Fruit fly (Drosophila melanogaster) whole organism, wandering third instar larva: Measurements from ENCODE around the gene CG7011.

Source experiments
- Abd-B ChIP-seq: fragments of >200 bp; optimal IDR thresholded peaks from 2 replicates; lab custom pipeline; 2017; ENCODE audit warnings: missing biosample characterization, missing genetic modification characterization
- CG32264 ChIP-seq: fragments of 200-800 bp; sonication (Bioruptor generic); optimal IDR thresholded peaks from 2 replicates; lab custom pipeline; 2016; ENCODE audit warnings: missing biosample characterization, missing genetic modification characterization
- CG9705 ChIP-seq: fragments of 200-800 bp; sonication (Bioruptor generic); optimal IDR thresholded peaks from 2 replicates; lab custom pipeline; 2018; ENCODE audit warnings: missing biosample characterization, mild to moderate bottlenecking, missing genetic modification characterization
- CrebA ChIP-seq: fragments of 200-800 bp; sonication (Bioruptor generic); optimal IDR thresholded peaks from 2 replicates; lab custom pipeline; 2016; ENCODE audit warnings: missing biosample characterization, mild to moderate bottlenecking, missing genetic modification characterization, borderline replicate concordance
- Dfd ChIP-seq: fragments of >200 bp; optimal IDR thresholded peaks from 2 replicates; lab custom pipeline; 2017; ENCODE audit warnings: missing biosample characterization, missing genetic modification characterization
- Dif ChIP-seq: fragments of 200-275, 200-300 bp; sonication (Bioruptor generic); optimal IDR thresholded peaks from 2 replicates; lab custom pipeline; 2018; ENCODE audit warnings: missing biosample characterization, missing genetic modification characterization; ENCODE audit not compliant: partially characterized antibody
- GATAd ChIP-seq: sonication (Bioruptor generic); optimal IDR thresholded peaks from 2 replicates; lab custom pipeline; 2016; ENCODE audit warnings: missing biosample characterization, missing genetic modification characterization
- HLH106 ChIP-seq: fragments of 200-800 bp; optimal IDR thresholded peaks from 3 replicates; lab custom pipeline; 2019; ENCODE audit warnings: missing biosample characterization, mild to moderate bottlenecking, missing genetic modification characterization, moderate library complexity
- Hnf4 ChIP-seq: fragments of 200-800 bp; sonication (Bioruptor generic); optimal IDR thresholded peaks from 2 replicates; lab custom pipeline; 2016; ENCODE audit warnings: missing biosample characterization, mild to moderate bottlenecking, missing genetic modification characterization
- Hr78 ChIP-seq: fragments of >200 bp; optimal IDR thresholded peaks from 2 replicates; lab custom pipeline; 2017; ENCODE audit warnings: missing biosample characterization, missing genetic modification characterization
- Hr83 ChIP-seq: fragments of 200-300 bp; sonication (Bioruptor generic); optimal IDR thresholded peaks from 2 replicates; lab custom pipeline; 2016; ENCODE audit warnings: missing biosample characterization, mild to moderate bottlenecking, missing genetic modification characterization, moderate library complexity; ENCODE audit not compliant: poor library complexity, severe bottlenecking
- Jra ChIP-seq: sonication (Bioruptor generic); optimal IDR thresholded peaks from 2 replicates; lab custom pipeline; 2016; ENCODE audit warnings: missing biosample characterization, missing genetic modification characterization
- Mio ChIP-seq: sonication (Bioruptor generic); optimal IDR thresholded peaks from 2 replicates; lab custom pipeline; 2016; ENCODE audit warnings: missing biosample characterization, missing genetic modification characterization
- Myc ChIP-seq: fragments of >200 bp; optimal IDR thresholded peaks from 2 replicates; lab custom pipeline; 2017
- N ChIP-seq: fragments of >200 bp; optimal IDR thresholded peaks from 2 replicates; lab custom pipeline; 2018; ENCODE audit warnings: missing biosample characterization, missing external identifiers, missing genetic modification characterization
- OdsH ChIP-seq: fragments of 200-800 bp; sonication (Bioruptor generic); optimal IDR thresholded peaks from 2 replicates; lab custom pipeline; 2016; ENCODE audit warnings: missing biosample characterization, mild to moderate bottlenecking, missing genetic modification characterization
- Rel ChIP-seq, 2 experiments: fragments of 200-800 bp; sonication (Bioruptor generic) in 1 of 2; optimal IDR thresholded peaks; 2 replicates in 1 of 2; 3 replicates in 1 of 2; lab custom pipeline; 2016 to 2019; ENCODE audit warnings: mild to moderate bottlenecking in 2 of 2, missing biosample characterization in 2 of 2, missing genetic modification characterization in 2 of 2, moderate library complexity in 1 of 2
- Sp1 ChIP-seq: fragments of 200-800 bp; sonication (Bioruptor generic); optimal IDR thresholded peaks from 3 replicates; lab custom pipeline; 2019; ENCODE audit warnings: missing biosample characterization, mild to moderate bottlenecking, missing genetic modification characterization, moderate library complexity
- Vsx2 ChIP-seq: fragments of 200-300, 225-300 bp; sonication (Bioruptor generic); optimal IDR thresholded peaks from 2 replicates; lab custom pipeline; 2018; ENCODE audit warnings: missing biosample characterization, missing genetic modification characterization; ENCODE audit not compliant: partially characterized antibody
- br ChIP-seq: fragments of 200-800 bp; sonication (Bioruptor generic); optimal IDR thresholded peaks from 2 replicates; lab custom pipeline; 2016; ENCODE audit warnings: missing biosample characterization, missing genetic modification characterization
- brk ChIP-seq: fragments of 200-800 bp; sonication (Bioruptor generic); optimal IDR thresholded peaks from 2 replicates; lab custom pipeline; 2016; ENCODE audit warnings: missing biosample characterization, mild to moderate bottlenecking, missing genetic modification characterization
- dl ChIP-seq, 2 experiments: fragments of 175-275, 200-275 bp in 1 of 2; fragments of 200-275 bp in 1 of 2; sonication (Bioruptor generic); optimal IDR thresholded peaks; lab custom pipeline; 2018; ENCODE audit warnings: mild to moderate bottlenecking in 2 of 2, missing biosample characterization in 2 of 2, missing genetic modification characterization in 2 of 2, moderate library complexity in 2 of 2; ENCODE audit not compliant: partially characterized antibody in 2 of 2, insufficient read depth in 1 of 2
- dmrt93B ChIP-seq: fragments of 200-800 bp; sonication (Bioruptor generic); optimal IDR thresholded peaks from 2 replicates; lab custom pipeline; 2018; ENCODE audit warnings: missing biosample characterization, mild to moderate bottlenecking, missing genetic modification characterization
- dsf ChIP-seq: sonication (Bioruptor generic); optimal IDR thresholded peaks from 2 replicates; lab custom pipeline; 2016; ENCODE audit warnings: missing biosample characterization, missing genetic modification characterization, borderline replicate concordance
- ey ChIP-seq: fragments of 200-800 bp; sonication (Bioruptor generic); optimal IDR thresholded peaks from 2 replicates; lab custom pipeline; 2016; ENCODE audit warnings: missing biosample characterization, missing genetic modification characterization
- foxo ChIP-seq, 2 experiments: fragments of 200-800 bp; sonication (Bioruptor generic); optimal IDR thresholded peaks; 2 replicates in 1 of 2; 3 replicates in 1 of 2; lab custom pipeline; 2016 to 2017; ENCODE audit warnings: missing biosample characterization in 2 of 2, missing genetic modification characterization in 2 of 2
- fru ChIP-seq: fragments of 200-800 bp; sonication (Bioruptor generic); optimal IDR thresholded peaks from 3 replicates; lab custom pipeline; 2016; ENCODE audit warnings: missing biosample characterization, mild to moderate bottlenecking, missing genetic modification characterization
- h ChIP-seq: fragments of 200-800 bp; sonication (Bioruptor generic); optimal IDR thresholded peaks from 3 replicates; lab custom pipeline; 2016; ENCODE audit warnings: missing biosample characterization, mild to moderate bottlenecking, missing genetic modification characterization
- jim ChIP-seq: fragments of 175-275, 200-325 bp; sonication (Bioruptor generic); optimal IDR thresholded peaks from 2 replicates; lab custom pipeline; 2016; ENCODE audit warnings: missing biosample characterization, mild to moderate bottlenecking, missing genetic modification characterization
- lola ChIP-seq: fragments of >200 bp; optimal IDR thresholded peaks from 2 replicates; lab custom pipeline; 2017; ENCODE audit warnings: missing biosample characterization, missing genetic modification characterization
- pan ChIP-seq: fragments of >200 bp; optimal IDR thresholded peaks from 2 replicates; lab custom pipeline; 2017
- psq ChIP-seq: fragments of 200-800 bp; sonication (Bioruptor generic); optimal IDR thresholded peaks from 3 replicates; lab custom pipeline; 2017; ENCODE audit warnings: missing biosample characterization, mild to moderate bottlenecking, missing genetic modification characterization, moderate library complexity
- rgr ChIP-seq: fragments of 200-800 bp; sonication (Bioruptor generic); optimal IDR thresholded peaks from 3 replicates; lab custom pipeline; 2016; ENCODE audit warnings: missing biosample characterization, mild to moderate bottlenecking, missing genetic modification characterization
- sage ChIP-seq: fragments of 200-800 bp; sonication (Bioruptor generic); optimal IDR thresholded peaks from 2 replicates; lab custom pipeline; 2016; ENCODE audit warnings: missing biosample characterization, mild to moderate bottlenecking, missing genetic modification characterization
- sv ChIP-seq: fragments of 200-800 bp; sonication (Bioruptor generic); optimal IDR thresholded peaks from 3 replicates; lab custom pipeline; 2016; ENCODE audit warnings: missing biosample characterization, missing genetic modification characterization
- tai ChIP-seq: sonication (Bioruptor generic); optimal IDR thresholded peaks from 2 replicates; lab custom pipeline; 2016; ENCODE audit warnings: missing biosample characterization, missing genetic modification characterization
- usp ChIP-seq: fragments of >200 bp; optimal IDR thresholded peaks from 2 replicates; lab custom pipeline; 2017; ENCODE audit warnings: missing biosample characterization, missing genetic modification characterization
- woc ChIP-seq: sonication (Bioruptor generic); optimal IDR thresholded peaks from 2 replicates; lab custom pipeline; 2016; ENCODE audit warnings: missing biosample characterization, mild to moderate bottlenecking, missing genetic modification characterization

CG7011 gene

dm6 chr3L:15174823-15175222, 11.4 kb upstream of the CG7011 start:
- TF ChIP-seq Dif = no peak
- TF ChIP-seq N (GFP tag; lab: Kevin White, UChicago) = no peak
- no peak for TF ChIP-seq tai (GFP tag; lab: Kevin White, UChicago)
- TF ChIP-seq dl (GFP tag; optimal IDR thresholded peaks at IDR 0.05; lab: Kevin White, UChicago; ENCODE audit: insufficient read depth in 1 of 2, partially characterized antibody in 2 of 2) = no peak
- TF ChIP-seq Dfd = no peak
- peak; percentile 23 for TF ChIP-seq HLH106 (tag; lab: Kevin White, UChicago)
- TF ChIP-seq Sp1 (GFP tag; lab: Kevin White, UChicago) = peak; percentile 23
- no peak for TF ChIP-seq Mio (GFP tag; lab: Kevin White, UChicago)
- TF ChIP-seq, all 38 proteins: peak for 2

DNA sequence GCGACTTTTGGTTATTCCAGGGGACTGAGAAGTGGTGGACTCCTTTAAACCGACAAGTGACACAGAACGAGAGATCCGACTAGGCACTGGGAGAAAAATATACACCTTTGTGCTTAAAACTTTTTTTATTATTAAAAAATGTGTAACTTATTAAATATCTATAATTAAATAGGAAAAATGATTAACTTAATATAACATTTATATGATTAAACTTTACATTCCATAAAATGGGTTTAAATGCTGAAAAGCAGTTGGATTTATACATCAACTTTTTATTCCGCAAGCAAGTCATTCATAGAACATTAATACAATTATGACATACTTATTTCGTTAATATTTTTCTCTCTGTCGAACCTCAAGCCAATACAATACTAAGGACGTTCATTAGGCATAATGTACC, 10.7 kb upstream of the CG7011 start:
- TF ChIP-seq Dif (no peak), OdsH (peak; percentile 55), Hnf4 (peak; percentile 23), woc (GFP tag; lab: Kevin White, UChicago) (no peak), dl (GFP tag; optimal IDR thresholded peaks at IDR 0.05; lab: Kevin White, UChicago; ENCODE audit: insufficient read depth in 1 of 2, partially characterized antibody in 2 of 2) (no peak), Rel (GFP tag; optimal IDR thresholded peaks at IDR 0.05; lab: Kevin White, UChicago) (no peak), Rel (tag; optimal IDR thresholded peaks at IDR 0.05; lab: Kevin White, UChicago) (no peak), CG9705 (GFP tag; lab: Kevin White, UChicago) (no peak), Dfd (no peak), CrebA (GFP tag; lab: Kevin White, UChicago) (no peak), usp (no peak), sage (GFP tag; lab: Kevin White, UChicago) (no peak), lola (GFP tag; lab: Kevin White, UChicago) (no peak), dmrt93B (GFP tag; lab: Kevin White, UChicago) (peak; percentile 21), Vsx2 (GFP tag; lab: Kevin White, UChicago) (no peak), Hr83 (no peak), CG32264 (GFP tag; lab: Kevin White, UChicago) (no peak), tai (GFP tag; lab: Kevin White, UChicago) (no peak), sv (GFP tag; lab: Kevin White, UChicago) (no peak), foxo (GFP tag; optimal IDR thresholded peaks at IDR 0.05; lab: Kevin White, UChicago) (peak in 1 of 2 experiments; percentile 62), pan (lab: Kevin White, UChicago) (no peak), HLH106 (tag; lab: Kevin White, UChicago) (peak; percentile 65), br (GFP tag; lab: Kevin White, UChicago) (no peak), psq (peak; percentile 44), Abd-B (GFP tag; lab: Kevin White, UChicago) (no peak), Sp1 (GFP tag; lab: Kevin White, UChicago) (peak; percentile 75), brk (peak; percentile 6), dsf (no peak), fru (GFP tag; lab: Kevin White, UChicago) (peak; percentile 47), Myc (lab: Kevin White, UChicago) (no peak), ey (no peak), jim (GFP tag; lab: Kevin White, UChicago) (no peak), Mio (GFP tag; lab: Kevin White, UChicago) (no peak), rgr (GFP tag; lab: Kevin White, UChicago) (peak; percentile 45), Jra (no peak), N (GFP tag; lab: Kevin White, UChicago) (no peak), h (GFP tag; lab: Kevin White, UChicago) (peak; percentile 18), GATAd (no peak), Hr78 (GFP tag; lab: Kevin White, UChicago) (no peak)
- TF ChIP-seq, all 38 proteins: peak for 11
